Worm (Caenorhabditis elegans): ENCODE measurements around the gene pgph-2.

- TF ChIP-seq hmg-4 (GFP tag; optimal IDR thresholded peaks at IDR 0.05) (no peak), ceh-36 (tag; optimal IDR thresholded peaks at IDR 0.05) (no peak), ets-7 (tag; optimal IDR thresholded peaks at IDR 0.05) (no peak), aly-1 (tag; optimal IDR thresholded peaks at IDR 0.05) (no peak), sea-1 (GFP tag; conservative IDR thresholded peaks at IDR 0.05) (no peak), scrt-1 (GFP tag; IDR thresholded peaks at IDR 0.05) (no peak), ama-1 (optimal IDR thresholded peaks at IDR 0.05) (no peak), B0310.2 (tag; optimal IDR thresholded peaks at IDR 0.05) (no peak), pes-1 (GFP tag; IDR thresholded peaks at IDR 0.05) (no peak), flt-1 (GFP tag; IDR thresholded peaks at IDR 0.05) (no peak), F13C5.2 (tag; optimal IDR thresholded peaks at IDR 0.05) (no peak), hmbx-1 (tag; optimal IDR thresholded peaks at IDR 0.05) (no peak), ceh-13 (GFP tag; optimal IDR thresholded peaks at IDR 0.05) (no peak), tbx-11 (GFP tag; IDR thresholded peaks at IDR 0.05) (no peak)
Observed at ce11 chrV:5785372-5785771, 20.4 kb downstream of the pgph-2 start, which contains the start of gene F44E7.7.

Measured in whole organism, early embryonic.